Fruit fly (Drosophila melanogaster) whole organism, prepupa: ENCODE data around the gene CG3652.

Experiments
- Blimp-1 ChIP-seq: fragments of 200-800 bp; sonication (Bioruptor generic); optimal IDR thresholded peaks from 3 replicates; lab custom pipeline; 2017; ENCODE audit warnings: missing biosample characterization, missing genetic modification characterization, mild to moderate bottlenecking, moderate library complexity, missing genetic modification reagents
- CG10631 ChIP-seq: fragments of 200-800 bp; sonication (Bioruptor generic); optimal IDR thresholded peaks from 2 replicates; lab custom pipeline; 2016; ENCODE audit warnings: missing biosample characterization, missing genetic modification characterization
- CG10669 ChIP-seq: fragments of 200-800 bp; sonication (Bioruptor generic); optimal IDR thresholded peaks from 3 replicates; lab custom pipeline; 2018; ENCODE audit warnings: missing biosample characterization, mild to moderate bottlenecking, missing genetic modification characterization, moderate library complexity
- CG11294 ChIP-seq: fragments of 200-800 bp; sonication (Bioruptor generic); IDR thresholded peaks from 2 replicates; pipeline ENCODE4 v1.3.6; 2022; ENCODE audit warnings: missing biosample characterization, missing genetic modification characterization
- CG11762 ChIP-seq: fragments of 200-800 bp; sonication (Bioruptor generic); optimal IDR thresholded peaks from 3 replicates; lab custom pipeline; 2016; ENCODE audit warnings: missing biosample characterization, missing genetic modification characterization; ENCODE audit not compliant: insufficient read depth
- CG16779 ChIP-seq: fragments of 200-800 bp; sonication (Bioruptor generic); optimal IDR thresholded peaks from 3 replicates; lab custom pipeline; 2017; ENCODE audit warnings: missing biosample characterization, mild to moderate bottlenecking, missing genetic modification characterization
- CG3032 ChIP-seq: fragments of 200-800 bp; optimal IDR thresholded peaks from 2 replicates; lab custom pipeline; 2019; ENCODE audit warnings: missing biosample characterization, mild to moderate bottlenecking, missing genetic modification characterization, moderate library complexity
- CG32006 ChIP-seq: fragments of 200-800 bp; sonication (Bioruptor generic); optimal IDR thresholded peaks from 3 replicates; lab custom pipeline; 2017; ENCODE audit warnings: missing biosample characterization, mild to moderate bottlenecking, missing genetic modification characterization
- CG34406 ChIP-seq: fragments of 200-800 bp; sonication (Bioruptor generic); optimal IDR thresholded peaks from 3 replicates; lab custom pipeline; 2016; ENCODE audit warnings: missing biosample characterization, missing genetic modification characterization
- CG3919 ChIP-seq: fragments of 200-800 bp; sonication (Bioruptor generic); optimal IDR thresholded peaks from 3 replicates; lab custom pipeline; 2016; ENCODE audit warnings: missing biosample characterization, missing genetic modification characterization
- CG4318 ChIP-seq: fragments of 200-800 bp; sonication (Bioruptor generic); optimal IDR thresholded peaks from 3 replicates; lab custom pipeline; 2017; ENCODE audit warnings: missing biosample characterization, mild to moderate bottlenecking, missing genetic modification characterization
- CG6163 ChIP-seq: fragments of 200-800 bp; sonication (Bioruptor generic); IDR thresholded peaks from 3 replicates; pipeline ENCODE4 v1.3.6; 2022; ENCODE audit warnings: missing biosample characterization, missing genetic modification characterization
- CG6276 ChIP-seq: fragments of 200-800 bp; sonication (Bioruptor generic); optimal IDR thresholded peaks from 2 replicates; lab custom pipeline; 2017; ENCODE audit warnings: missing biosample characterization, mild to moderate bottlenecking, missing genetic modification characterization
- CG6792 ChIP-seq: fragments of 200-800 bp; sonication (Bioruptor generic); optimal IDR thresholded peaks from 3 replicates; lab custom pipeline; 2016; ENCODE audit warnings: missing biosample characterization, missing genetic modification characterization
- CG6854 ChIP-seq: fragments of 200-800 bp; sonication (Bioruptor generic); optimal IDR thresholded peaks from 2 replicates; lab custom pipeline; 2017; ENCODE audit warnings: missing biosample characterization, mild to moderate bottlenecking, missing genetic modification characterization
- CG7368 ChIP-seq: fragments of 200-800 bp; sonication (Bioruptor generic); optimal IDR thresholded peaks from 3 replicates; lab custom pipeline; 2016; ENCODE audit warnings: missing biosample characterization, missing genetic modification characterization
- CG8119 ChIP-seq: fragments of 200-800 bp; sonication (Bioruptor generic); IDR thresholded peaks from 3 replicates; pipeline ENCODE4 v1.3.6; 2022; ENCODE audit warnings: missing biosample characterization, missing genetic modification characterization
- CG8319 ChIP-seq: fragments of 200-800 bp; sonication (Bioruptor generic); optimal IDR thresholded peaks from 3 replicates; lab custom pipeline; 2016; ENCODE audit warnings: missing biosample characterization, missing genetic modification characterization
- CG8632 ChIP-seq: fragments of 200-800 bp; sonication (Bioruptor generic); optimal IDR thresholded peaks from 3 replicates; lab custom pipeline; 2016; ENCODE audit warnings: missing biosample characterization, missing genetic modification characterization
- CG9139 ChIP-seq: fragments of 200-800 bp; sonication (Bioruptor generic); optimal IDR thresholded peaks from 3 replicates; lab custom pipeline; 2017; ENCODE audit warnings: missing biosample characterization, mild to moderate bottlenecking, missing genetic modification characterization
- Eip78C ChIP-seq: fragments of 200-800 bp; sonication (Bioruptor generic); peaks from one replicate; lab custom pipeline; 2016; ENCODE audit warnings: missing biosample characterization, missing genetic modification characterization
- Eip93F ChIP-seq: fragments of 200-800 bp; sonication (Bioruptor generic); optimal IDR thresholded peaks from 2 replicates; lab custom pipeline; 2016; ENCODE audit warnings: missing biosample characterization, mild to moderate bottlenecking, missing genetic modification characterization
- Ets21C ChIP-seq: fragments of 200-800 bp; sonication (Bioruptor generic); optimal IDR thresholded peaks from 3 replicates; lab custom pipeline; 2016; ENCODE audit warnings: missing biosample characterization, missing genetic modification characterization
- Ets96B ChIP-seq: fragments of 200-800 bp; optimal IDR thresholded peaks from 2 replicates; lab custom pipeline; 2019; ENCODE audit warnings: missing biosample characterization, mild to moderate bottlenecking, missing genetic modification characterization, moderate library complexity
- Gug ChIP-seq: fragments of 200-800 bp; sonication (Bioruptor generic); IDR thresholded peaks from 2 replicates; pipeline ENCODE4 v1.3.6; 2022; ENCODE audit warnings: missing biosample characterization, missing genetic modification characterization
- Hr38 ChIP-seq: sonication (Bioruptor generic); optimal IDR thresholded peaks from 2 replicates; lab custom pipeline; 2016; ENCODE audit warnings: missing biosample characterization, missing genetic modification characterization
- Hr39 ChIP-seq: fragments of 200-800 bp; sonication (Bioruptor generic); optimal IDR thresholded peaks from 2 replicates; lab custom pipeline; 2016; ENCODE audit warnings: missing biosample characterization, missing genetic modification characterization
- Hr4 ChIP-seq: fragments of 200-800 bp; sonication (Bioruptor generic); optimal IDR thresholded peaks from 3 replicates; lab custom pipeline; 2016; ENCODE audit warnings: missing biosample characterization, missing genetic modification characterization
- Lpt ChIP-seq: fragments of 200-800 bp; sonication (Bioruptor generic); optimal IDR thresholded peaks from 3 replicates; lab custom pipeline; 2016; ENCODE audit warnings: missing biosample characterization, missing genetic modification characterization
- Met ChIP-seq: fragments of 200-800 bp; sonication (Bioruptor generic); optimal IDR thresholded peaks from 3 replicates; lab custom pipeline; 2016; ENCODE audit warnings: missing biosample characterization, missing genetic modification characterization
- Smox ChIP-seq: fragments of 200-800 bp; sonication (Bioruptor generic); optimal IDR thresholded peaks from 3 replicates; lab custom pipeline; 2016; ENCODE audit warnings: missing biosample characterization, missing genetic modification characterization
- Sox102F ChIP-seq: fragments of 200-800 bp; sonication (Bioruptor generic); optimal IDR thresholded peaks from 2 replicates; lab custom pipeline; 2016; ENCODE audit warnings: missing biosample characterization, mild to moderate bottlenecking, missing genetic modification characterization
- Sox15 ChIP-seq: fragments of 200-800 bp; sonication (Bioruptor generic); optimal IDR thresholded peaks from 3 replicates; lab custom pipeline; 2016; ENCODE audit warnings: missing biosample characterization, missing genetic modification characterization
- achi ChIP-seq: fragments of 200-800 bp; sonication (Bioruptor generic); optimal IDR thresholded peaks from 3 replicates; lab custom pipeline; 2016; ENCODE audit warnings: missing biosample characterization, missing genetic modification characterization
- dsx ChIP-seq: fragments of 200-800 bp; optimal IDR thresholded peaks from 3 replicates; lab custom pipeline; 2019; ENCODE audit warnings: missing biosample characterization, mild to moderate bottlenecking, missing genetic modification characterization, moderate library complexity; ENCODE audit not compliant: poor library complexity, severe bottlenecking
- esn ChIP-seq: fragments of 200-800 bp; sonication (Bioruptor generic); optimal IDR thresholded peaks from 2 replicates; lab custom pipeline; 2016; ENCODE audit warnings: missing biosample characterization, mild to moderate bottlenecking, missing genetic modification characterization, moderate library complexity
- fd59A ChIP-seq: fragments of 200-800 bp; sonication (Bioruptor generic); optimal IDR thresholded peaks from 2 replicates; lab custom pipeline; 2017; ENCODE audit warnings: missing biosample characterization, mild to moderate bottlenecking, missing genetic modification characterization, missing genetic modification reagents
- net ChIP-seq: fragments of 200-800 bp; sonication (Bioruptor generic); optimal IDR thresholded peaks from 3 replicates; lab custom pipeline; 2016; ENCODE audit warnings: missing biosample characterization, missing genetic modification characterization
- salr ChIP-seq, 2 experiments: fragments of 200-800 bp; sonication (Bioruptor generic); optimal IDR thresholded peaks; 3 replicates each; lab custom pipeline; 2016 to 2018; ENCODE audit warnings: missing biosample characterization in 2 of 2, missing genetic modification characterization in 2 of 2, mild to moderate bottlenecking in 1 of 2
- spab ChIP-seq: fragments of 200-800 bp; sonication (Bioruptor generic); optimal IDR thresholded peaks from 2 replicates; lab custom pipeline; 2017; ENCODE audit warnings: missing biosample characterization, mild to moderate bottlenecking, missing genetic modification characterization, missing genetic modification reagents
- ss ChIP-seq, 2 experiments: fragments of 200-800 bp; sonication (Bioruptor generic); optimal IDR thresholded peaks; 2 replicates in 1 of 2; 3 replicates in 1 of 2; lab custom pipeline; 2017 to 2018; ENCODE audit warnings: mild to moderate bottlenecking in 2 of 2, missing biosample characterization in 2 of 2, missing genetic modification characterization in 2 of 2, moderate library complexity in 1 of 2
- svp ChIP-seq: fragments of 200-800 bp; sonication (Bioruptor generic); peaks from one replicate; lab custom pipeline; 2016; ENCODE audit warnings: missing biosample characterization, missing genetic modification characterization
- topi ChIP-seq: fragments of 200-800 bp; sonication (Bioruptor generic); optimal IDR thresholded peaks from 3 replicates; lab custom pipeline; 2016; ENCODE audit warnings: missing biosample characterization, missing genetic modification characterization
- vri ChIP-seq: fragments of 200-800 bp; sonication (Bioruptor generic); optimal IDR thresholded peaks from 3 replicates; lab custom pipeline; 2016; ENCODE audit warnings: missing biosample characterization, mild to moderate bottlenecking, missing genetic modification characterization

The CG3652 gene

DNA sequence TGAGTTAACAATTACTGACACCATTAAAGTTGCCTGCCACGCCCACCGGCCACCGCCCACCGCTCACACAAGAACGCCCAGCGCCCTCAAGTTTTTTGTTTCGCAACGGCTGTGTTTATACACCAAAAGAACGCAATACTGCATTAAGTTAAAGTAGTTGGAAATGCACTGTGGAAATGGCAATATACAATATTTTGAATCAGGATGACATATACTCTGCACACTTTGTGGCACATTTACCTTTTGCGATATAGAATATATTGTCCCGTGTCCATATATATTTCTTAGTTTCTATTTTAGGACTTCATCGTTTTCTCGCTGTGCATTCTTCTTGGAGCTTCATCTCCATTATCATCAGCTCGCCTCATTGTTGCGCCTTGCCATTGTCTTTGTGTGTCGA is 22.4 kb upstream of the CG3652 start (continued):
- TF ChIP-seq spab (GFP tag; lab: Kevin White, UChicago) = peak; percentile 31
- TF ChIP-seq Eip93F (GFP tag; lab: Kevin White, UChicago) = no peak
- TF ChIP-seq CG10669 (GFP tag; lab: Kevin White, UChicago) = peak; percentile 48
- TF ChIP-seq Hr4 (GFP tag; lab: Kevin White, UChicago) = peak; percentile 47
- peak; percentile 43 for TF ChIP-seq CG10631 (GFP tag; lab: Kevin White, UChicago)
- peak; percentile 26 for TF ChIP-seq CG6792
- TF ChIP-seq Lpt = peak; percentile 23
- no peak for TF ChIP-seq Gug (GFP tag; lab: Robert Waterston, UW)
- TF ChIP-seq Blimp-1 (GFP tag; lab: Kevin White, UChicago) = no peak
- no peak for TF ChIP-seq CG9139
- TF ChIP-seq CG11762 (GFP tag; lab: Kevin White, UChicago) = peak; percentile 11
- TF ChIP-seq salr (GFP tag; optimal IDR thresholded peaks at IDR 0.05; lab: Kevin White, UChicago) = peak in 1 of 2 experiments; percentile 5
- TF ChIP-seq CG7368 (GFP tag; lab: Kevin White, UChicago) = peak; percentile 33
- peak in 1 of 2 experiments; percentile 33 for TF ChIP-seq ss (GFP tag; optimal IDR thresholded peaks at IDR 0.05; lab: Kevin White, UChicago)
- no peak for TF ChIP-seq CG16779
- peak; percentile 25 for TF ChIP-seq Sox102F (GFP tag; lab: Kevin White, UChicago)
- TF ChIP-seq CG3919 = peak; percentile 53
- TF ChIP-seq achi (GFP tag; lab: Kevin White, UChicago) = peak; percentile 47
- peak; percentile 13 for TF ChIP-seq Smox (GFP tag; lab: Kevin White, UChicago)
- TF ChIP-seq net (GFP tag; lab: Kevin White, UChicago) = peak; percentile 40
- peak; percentile 17 for TF ChIP-seq CG6276 (GFP tag; lab: Kevin White, UChicago)
- TF ChIP-seq CG34406 (GFP tag; lab: Kevin White, UChicago) = peak; percentile 18
- peak; percentile 50 for TF ChIP-seq CG32006
- peak; percentile 26 for TF ChIP-seq topi (GFP tag; lab: Kevin White, UChicago)
- TF ChIP-seq fd59A (GFP tag; lab: Kevin White, UChicago) = peak; percentile 21

dm6 chr2L:4414059-4414458 is 20.4 kb upstream of the CG3652 start:
- TF ChIP-seq Hr4 (GFP tag; lab: Kevin White, UChicago) (no peak), Hr38 (GFP tag; lab: Kevin White, UChicago) (no peak)

DNA sequence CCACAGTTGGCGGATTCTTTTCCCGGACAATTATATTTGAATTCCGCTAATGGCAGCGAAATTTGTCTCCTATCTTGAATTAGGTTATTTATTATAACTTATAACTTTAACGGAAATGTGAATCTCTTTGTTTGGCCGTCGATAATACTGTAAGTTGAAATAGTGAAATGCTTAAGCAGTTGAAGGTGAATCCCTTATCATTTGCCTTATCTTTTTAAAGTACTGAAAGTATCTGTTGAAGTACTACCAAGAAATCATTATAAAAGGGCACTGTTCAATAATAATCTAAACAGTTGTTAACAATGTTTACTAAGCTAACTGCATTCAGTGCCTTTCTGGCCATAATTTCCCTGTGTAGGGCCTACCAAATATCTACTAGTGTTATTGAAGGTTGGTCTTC is 17.2 kb upstream of the CG3652 start, which contains the start of gene CG43055:
Gene CG43055, plus strand, starts transcription at position 301 of the 400 bp plus-strand sequence.
- TF ChIP-seq net (GFP tag; lab: Kevin White, UChicago) = no peak
- no peak for TF ChIP-seq CG3919
- no peak for TF ChIP-seq Eip78C (GFP tag; lab: Kevin White, UChicago)
- TF ChIP-seq CG8632 (GFP tag; lab: Kevin White, UChicago) = no peak
- TF ChIP-seq vri (GFP tag; lab: Kevin White, UChicago) = no peak
- TF ChIP-seq CG8319 (GFP tag; lab: Kevin White, UChicago) = no peak
- TF ChIP-seq Sox15 (GFP tag; lab: Kevin White, UChicago) = no peak
- TF ChIP-seq dsx (GFP tag; lab: Kevin White, UChicago) = no peak
- no peak for TF ChIP-seq CG34406 (GFP tag; lab: Kevin White, UChicago)
- no peak for TF ChIP-seq CG10631 (GFP tag; lab: Kevin White, UChicago)

- TF ChIP-seq Ets21C (no peak), CG6854 (no peak), CG6163 (GFP tag; lab: Robert Waterston, UW) (peak; percentile 61), achi (GFP tag; lab: Kevin White, UChicago) (peak; percentile 40), CG34406 (GFP tag; lab: Kevin White, UChicago) (peak; percentile 59), Met (no peak), CG16779 (no peak), CG3032 (tag; lab: Kevin White, UChicago) (no peak), Ets96B (tag; lab: Kevin White, UChicago) (no peak), esn (GFP tag; lab: Kevin White, UChicago) (no peak), CG3919 (no peak), CG8119 (GFP tag; lab: Robert Waterston, UW) (no peak), dsx (GFP tag; lab: Kevin White, UChicago) (no peak), Eip78C (GFP tag; lab: Kevin White, UChicago) (no peak), CG8319 (GFP tag; lab: Kevin White, UChicago) (no peak), CG4318 (GFP tag; lab: Kevin White, UChicago) (no peak), svp (GFP tag; lab: Kevin White, UChicago) (no peak), Hr4 (GFP tag; lab: Kevin White, UChicago) (no peak), Smox (GFP tag; lab: Kevin White, UChicago) (no peak), Hr39 (GFP tag; lab: Kevin White, UChicago) (no peak), CG11294 (GFP tag; lab: Robert Waterston, UW) (no peak)
Observed at dm6 chr2L:4403013-4403604, 9.4 kb upstream of the CG3652 start, which contains the start of gene Dim1. TSS of gene Dim1 (plus strand) at chr2L:4403251.
